Fruit fly (Drosophila melanogaster) whole organism, embryonic: ENCODE results near the gene CG31249.
A peak's percentile ranks its signal among the peaks of the same experiment; 100 is the strongest.

ENCODE experiments used
- Atf-2 ChIP-seq: fragments of 200-800 bp; sonication (Bioruptor generic); optimal IDR thresholded peaks from 2 replicates; lab custom pipeline; 2016; ENCODE audit warnings: missing biosample characterization, missing genetic modification characterization
- CG10366 ChIP-seq: fragments of 200-800 bp; sonication (Bioruptor generic); IDR thresholded peaks from 2 replicates; pipeline ENCODE4 v1.3.6; 2022; ENCODE audit warnings: missing biosample characterization, missing genetic modification characterization
- CG11456 ChIP-seq: fragments of 200-800 bp; sonication (Bioruptor generic); IDR thresholded peaks from 3 replicates; pipeline ENCODE4 v1.3.6; 2022; ENCODE audit warnings: missing biosample characterization, missing genetic modification characterization
- CG11695 ChIP-seq: fragments of 200-800 bp; sonication (Bioruptor generic); IDR thresholded peaks from 3 replicates; pipeline ENCODE4 v1.3.6; 2022; ENCODE audit warnings: missing biosample characterization, missing genetic modification characterization
- CG12219 ChIP-seq: fragments of 200-800 bp; sonication (Bioruptor generic); optimal IDR thresholded peaks from 3 replicates; lab custom pipeline; 2018; ENCODE audit warnings: missing biosample characterization, mild to moderate bottlenecking, missing genetic modification characterization
- CG12299 ChIP-seq: fragments of 200-800 bp; sonication (Bioruptor generic); optimal IDR thresholded peaks from 2 replicates; lab custom pipeline; 2018; ENCODE audit warnings: missing biosample characterization, mild to moderate bottlenecking, missing genetic modification characterization
- CG14441 ChIP-seq: fragments of 200-800 bp; sonication (Bioruptor generic); IDR thresholded peaks from 2 replicates; pipeline ENCODE4 v1.3.6; 2022; ENCODE audit warnings: missing biosample characterization, missing genetic modification characterization
- CG14667 ChIP-seq: fragments of 200-800 bp; sonication (Bioruptor generic); IDR thresholded peaks from 2 replicates; pipeline ENCODE4 v1.3.6; 2022; ENCODE audit warnings: missing biosample characterization, missing genetic modification characterization
- CG15601 ChIP-seq: fragments of 200-800 bp; sonication (Bioruptor generic); optimal IDR thresholded peaks from 3 replicates; lab custom pipeline; 2019; ENCODE audit warnings: missing biosample characterization, mild to moderate bottlenecking, missing genetic modification characterization, moderate library complexity
- CG17568 ChIP-seq: fragments of 200-800 bp; sonication (Bioruptor generic); optimal IDR thresholded peaks from 2 replicates; lab custom pipeline; 2018; ENCODE audit warnings: missing biosample characterization, mild to moderate bottlenecking, missing genetic modification characterization, moderate library complexity
- CG18011 ChIP-seq: fragments of 200-800 bp; sonication (Bioruptor generic); optimal IDR thresholded peaks from 2 replicates; lab custom pipeline; 2017; ENCODE audit warnings: missing biosample characterization, missing genetic modification characterization, mild to moderate bottlenecking, moderate library complexity, missing genotype
- CG30403 ChIP-seq: fragments of 200-800 bp; sonication (Bioruptor generic); optimal IDR thresholded peaks from 3 replicates; lab custom pipeline; 2016; ENCODE audit warnings: missing biosample characterization, missing genetic modification characterization
- CG32532 ChIP-seq: fragments of 200-800 bp; sonication (Bioruptor generic); IDR thresholded peaks from 2 replicates; pipeline ENCODE4 v1.3.6; 2022; ENCODE audit warnings: missing biosample characterization, missing genetic modification characterization
- CG3995 ChIP-seq: fragments of 200-800 bp; sonication (Bioruptor generic); optimal IDR thresholded peaks from 3 replicates; lab custom pipeline; 2016; ENCODE audit warnings: missing biosample characterization, missing genetic modification characterization
- CG6254 ChIP-seq: fragments of 200-800 bp; sonication (Bioruptor generic); optimal IDR thresholded peaks from 3 replicates; lab custom pipeline; 2017; ENCODE audit warnings: mild to moderate bottlenecking, missing biosample characterization, missing genetic modification reagents, missing genetic modification characterization
- CG7357 ChIP-seq: fragments of 200-800 bp; sonication (Bioruptor generic); IDR thresholded peaks from 3 replicates; pipeline ENCODE4 v1.3.6; 2022; ENCODE audit warnings: missing biosample characterization, missing genetic modification characterization
- CG7839 ChIP-seq: fragments of 200-800 bp; sonication (Bioruptor generic); optimal IDR thresholded peaks from 3 replicates; lab custom pipeline; 2018; ENCODE audit warnings: missing biosample characterization, mild to moderate bottlenecking, missing genetic modification characterization, moderate library complexity
- CG7987 ChIP-seq: fragments of 200-800 bp; sonication (Bioruptor generic); optimal IDR thresholded peaks from 2 replicates; lab custom pipeline; 2018; ENCODE audit warnings: missing biosample characterization, mild to moderate bottlenecking, missing genetic modification characterization, moderate library complexity
- CG8765 ChIP-seq: fragments of 200-800 bp; sonication (Bioruptor generic); IDR thresholded peaks from 2 replicates; pipeline ENCODE4 v1.3.6; 2022; ENCODE audit warnings: missing biosample characterization, missing genetic modification characterization
- CG8944 ChIP-seq: fragments of 200-800 bp; sonication (Bioruptor generic); optimal IDR thresholded peaks from 3 replicates; lab custom pipeline; 2016; ENCODE audit warnings: missing biosample characterization, missing genetic modification characterization
- CG9609 ChIP-seq: fragments of 200-800 bp; sonication (Bioruptor generic); optimal IDR thresholded peaks from 3 replicates; lab custom pipeline; 2016; ENCODE audit warnings: missing biosample characterization, missing genetic modification characterization
- Dp ChIP-seq: fragments of 200-800 bp; sonication (Bioruptor generic); optimal IDR thresholded peaks from 2 replicates; lab custom pipeline; 2018; ENCODE audit warnings: missing biosample characterization, mild to moderate bottlenecking, missing genetic modification characterization, moderate library complexity
- Dref ChIP-seq: fragments of 200-800 bp; sonication (Bioruptor generic); IDR thresholded peaks from 2 replicates; pipeline ENCODE4 v1.3.6; 2022; ENCODE audit warnings: missing biosample characterization, missing genetic modification characterization
- E2f2 ChIP-seq: fragments of 200-800 bp; sonication (Bioruptor generic); IDR thresholded peaks from 2 replicates; pipeline ENCODE4 v1.3.6; 2022; ENCODE audit warnings: missing biosample characterization, missing genetic modification characterization
- GATAe ChIP-seq: fragments of 200-800 bp; sonication (Bioruptor generic); conservative IDR thresholded peaks from 2 replicates; pipeline ENCODE4 v1.3.6; 2022; ENCODE audit warnings: missing biosample characterization, missing genetic modification characterization
- Kr ChIP-seq: fragments of 200-800 bp; sonication (Bioruptor generic); optimal IDR thresholded peaks from 2 replicates; lab custom pipeline; 2017; ENCODE audit warnings: missing biosample characterization, mild to moderate bottlenecking, missing genetic modification characterization
- Max ChIP-seq: fragments of 200-800 bp; sonication (Bioruptor generic); optimal IDR thresholded peaks from 2 replicates; lab custom pipeline; 2016; ENCODE audit warnings: missing biosample characterization, mild to moderate bottlenecking, missing genetic modification characterization
- Pdp1 ChIP-seq, 2 experiments: fragments of 200-800 bp; sonication (Bioruptor generic); optimal IDR thresholded peaks; 3 replicates each; lab custom pipeline; 2016; ENCODE audit warnings: missing biosample characterization in 2 of 2, missing genetic modification characterization in 2 of 2, mild to moderate bottlenecking in 1 of 2, moderate library complexity in 1 of 2
- Six4 ChIP-seq: fragments of 200-800 bp; sonication (Bioruptor generic); optimal IDR thresholded peaks from 2 replicates; lab custom pipeline; 2016; ENCODE audit warnings: missing biosample characterization, missing genetic modification characterization
- Tbp ChIP-seq: fragments of >200 bp; optimal IDR thresholded peaks from 2 replicates; lab custom pipeline; 2018; ENCODE audit warnings: missing biosample characterization, missing genetic modification characterization
- Vsx1 ChIP-seq: fragments of 200-800 bp; sonication (Bioruptor generic); optimal IDR thresholded peaks from 2 replicates; lab custom pipeline; 2017; ENCODE audit warnings: missing biosample characterization, mild to moderate bottlenecking, missing genetic modification characterization, missing genetic modification reagents
- aop ChIP-seq: fragments of 200-800 bp; sonication (Bioruptor generic); IDR thresholded peaks from 2 replicates; pipeline ENCODE4 v1.3.6; 2022; ENCODE audit warnings: missing biosample characterization, missing genetic modification characterization
- cas ChIP-seq: fragments of 200-800 bp; sonication (Bioruptor generic); IDR thresholded peaks from 2 replicates; pipeline ENCODE4 v1.3.6; 2022; ENCODE audit warnings: missing biosample characterization, missing genetic modification characterization
- cato ChIP-seq: fragments of 200-800 bp; sonication (Bioruptor generic); optimal IDR thresholded peaks from 2 replicates; lab custom pipeline; 2016; ENCODE audit warnings: missing biosample characterization, missing genetic modification characterization, borderline replicate concordance
- gcm ChIP-seq: fragments of 200-800 bp; sonication (Bioruptor generic); optimal IDR thresholded peaks from 2 replicates; lab custom pipeline; 2019; ENCODE audit warnings: missing biosample characterization, mild to moderate bottlenecking, missing genetic modification characterization, moderate library complexity
- knrl ChIP-seq: fragments of 200-800 bp; sonication (Bioruptor generic); IDR thresholded peaks from 3 replicates; pipeline ENCODE4 v1.3.6; 2022; ENCODE audit warnings: missing biosample characterization, missing genetic modification characterization; ENCODE audit not compliant: partially characterized antibody
- lilli ChIP-seq: fragments of 200-800 bp; sonication (Bioruptor generic); optimal IDR thresholded peaks from 3 replicates; lab custom pipeline; 2016; ENCODE audit warnings: missing biosample characterization, missing genetic modification characterization
- mld ChIP-seq: fragments of 200-800 bp; sonication (Bioruptor generic); IDR thresholded peaks from 3 replicates; pipeline ENCODE4 v1.3.6; 2022; ENCODE audit warnings: missing biosample characterization, missing genetic modification characterization; ENCODE audit not compliant: partially characterized antibody
- nau ChIP-seq: fragments of 200-800 bp; sonication (Bioruptor generic); optimal IDR thresholded peaks from 3 replicates; lab custom pipeline; 2017; ENCODE audit warnings: missing biosample characterization, mild to moderate bottlenecking, missing genetic modification characterization, missing genetic modification reagents
- onecut ChIP-seq: fragments of 200-800 bp; sonication (Bioruptor generic); IDR thresholded peaks from 2 replicates; pipeline ENCODE4 v1.3.6; 2022; ENCODE audit warnings: missing biosample characterization, missing genetic modification characterization
- otp ChIP-seq: fragments of 200-800 bp; sonication (Bioruptor generic); IDR thresholded peaks from 3 replicates; pipeline ENCODE4, ENCODE4 v1.3.6; 2022; ENCODE audit warnings: missing biosample characterization, missing genetic modification characterization
- pum ChIP-seq: fragments of 200-800 bp; sonication (Bioruptor generic); optimal IDR thresholded peaks from 2 replicates; lab custom pipeline; 2016; ENCODE audit warnings: missing biosample characterization, missing genetic modification characterization
- pzg ChIP-seq: fragments of 200-800 bp; sonication (Bioruptor generic); optimal IDR thresholded peaks from 3 replicates; lab custom pipeline; 2018; ENCODE audit warnings: missing biosample characterization, mild to moderate bottlenecking, missing genetic modification characterization, moderate library complexity
- row ChIP-seq: fragments of 200-800 bp; sonication (Bioruptor generic); IDR thresholded peaks from 3 replicates; pipeline ENCODE4 v1.3.6; 2022; ENCODE audit warnings: missing biosample characterization, missing genetic modification characterization
- shn ChIP-seq: fragments of 200-800 bp; sonication (Bioruptor generic); optimal IDR thresholded peaks from 3 replicates; lab custom pipeline; 2016; ENCODE audit warnings: missing biosample characterization, missing genetic modification characterization
- slou ChIP-seq: fragments of 200-800 bp; sonication (Bioruptor generic); optimal IDR thresholded peaks from 3 replicates; lab custom pipeline; 2016; ENCODE audit warnings: missing biosample characterization, missing genetic modification characterization
- sna ChIP-seq: fragments of 200-800 bp; sonication (Bioruptor generic); IDR thresholded peaks from 2 replicates; pipeline ENCODE4 v1.3.6; 2022; ENCODE audit warnings: missing biosample characterization, missing genetic modification characterization; ENCODE audit not compliant: partially characterized antibody
- twi ChIP-seq: fragments of 200-800 bp; optimal IDR thresholded peaks from 2 replicates; lab custom pipeline; 2019; ENCODE audit warnings: missing biosample characterization, mild to moderate bottlenecking, missing genetic modification characterization, moderate library complexity
- yki ChIP-seq: fragments of >200 bp; optimal IDR thresholded peaks from 3 replicates; lab custom pipeline; 2018

Gene CG31249

DNA sequence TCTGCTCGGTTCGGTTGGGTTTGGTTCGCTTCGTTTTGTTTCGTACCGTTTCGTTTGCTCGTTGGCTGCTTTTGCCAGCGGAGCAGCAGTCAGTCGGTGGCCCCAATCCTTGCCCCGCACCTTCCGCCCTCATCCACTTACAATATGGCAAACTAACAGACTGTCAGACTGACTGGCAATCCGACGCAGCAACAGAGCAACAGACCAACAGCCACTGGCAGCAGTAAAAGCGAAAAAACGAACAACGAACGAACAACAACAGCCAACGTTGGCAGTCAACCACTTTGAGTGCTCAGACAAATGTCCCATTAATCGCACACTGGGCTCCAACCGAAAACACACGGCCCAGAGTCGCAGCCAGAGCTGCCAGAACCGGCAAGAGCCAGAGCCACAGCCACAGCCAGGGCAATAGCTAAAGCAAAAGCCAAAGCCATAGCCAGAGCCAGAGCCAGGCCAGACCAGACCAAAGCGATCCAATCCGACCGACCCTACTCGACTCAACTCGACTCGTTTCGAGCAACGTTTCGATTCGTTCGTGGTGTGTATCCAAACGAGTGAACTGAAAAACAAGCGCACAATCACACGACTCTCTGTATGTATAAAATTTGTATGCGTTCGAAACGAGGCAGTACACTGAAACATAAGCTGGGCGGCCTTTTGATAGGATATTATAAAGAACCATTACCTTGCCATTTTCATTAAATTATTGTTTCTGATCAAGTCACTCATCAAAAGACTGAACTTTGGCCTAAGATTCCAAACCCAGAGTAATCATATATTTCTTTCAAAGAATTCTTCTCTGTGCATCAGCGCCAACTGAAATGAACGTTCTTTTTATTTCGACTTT, 17.0 kb upstream of the CG31249 start (continued):
- TF ChIP-seq lilli (GFP tag; lab: Kevin White, UChicago) (peak; percentile 99), CG8765 (GFP tag; lab: Robert Waterston, UW) (peak; percentile 96), CG14441 (GFP tag; lab: Robert Waterston, UW) (peak; percentile 99), Max (GFP tag; lab: Kevin White, UChicago) (peak; percentile 99), CG15601 (tag; lab: Kevin White, UChicago) (peak; percentile 96), Six4 (GFP tag; lab: Kevin White, UChicago) (peak; percentile 99), cato (GFP tag; lab: Kevin White, UChicago) (peak; percentile 99), shn (GFP tag; lab: Kevin White, UChicago) (peak; percentile 99), CG11695 (GFP tag; lab: Robert Waterston, UW) (peak; percentile 99), CG12299 (tag; lab: Kevin White, UChicago) (peak; percentile 96), aop (peak; percentile 93), CG17568 (GFP tag; lab: Kevin White, UChicago) (peak; percentile 98), CG8944 (GFP tag; lab: Kevin White, UChicago) (peak; percentile 99), knrl (GFP tag; lab: Robert Waterston, UW) (no peak), CG30403 (GFP tag; lab: Kevin White, UChicago) (peak; percentile 100), slou (GFP tag; lab: Kevin White, UChicago) (peak; percentile 99), Tbp (GFP tag; lab: Kevin White, UChicago) (no peak), row (peak; percentile 99), CG7839 (peak; percentile 99), pum (GFP tag; lab: Kevin White, UChicago) (peak; percentile 99), Vsx1 (GFP tag; lab: Kevin White, UChicago) (peak; percentile 98), yki (no peak), nau (peak; percentile 99), Dref (GFP tag; lab: Robert Waterston, UW) (peak; percentile 39), Dp (GFP tag; lab: Kevin White, UChicago) (peak; percentile 31), CG3995 (GFP tag; lab: Kevin White, UChicago) (peak; percentile 82), otp (GFP tag; lab: Robert Waterston, UW) (peak; percentile 99), CG11456 (GFP tag; lab: Robert Waterston, UW) (peak; percentile 99), CG14667 (GFP tag; lab: Robert Waterston, UW) (peak; percentile 99), mld (no peak), CG6254 (GFP tag; lab: Kevin White, UChicago) (peak; percentile 98), Pdp1 (GFP tag; optimal IDR thresholded peaks at IDR 0.05; lab: Kevin White, UChicago) (peak; percentile 98 to 99), CG10366 (GFP tag; lab: Robert Waterston, UW) (peak; percentile 99), E2f2 (GFP tag; lab: Robert Waterston, UW) (peak; percentile 89), CG18011 (GFP tag; lab: Kevin White, UChicago) (peak; percentile 93), twi (tag; lab: Kevin White, UChicago) (peak; percentile 92), pzg (GFP tag; lab: Kevin White, UChicago) (peak; percentile 25), cas (GFP tag; lab: Robert Waterston, UW) (peak; percentile 97), CG32532 (GFP tag; lab: Robert Waterston, UW) (peak; percentile 99), CG9609 (GFP tag; lab: Kevin White, UChicago) (peak; percentile 99), CG7357 (peak; percentile 96), onecut (peak; percentile 97), gcm (GFP tag; lab: Kevin White, UChicago) (peak; percentile 99), CG7987 (GFP tag; lab: Kevin White, UChicago) (peak; percentile 94), sna (no peak; the same call in 1 of the 2 replicates), CG12219 (GFP tag; lab: Kevin White, UChicago) (peak; percentile 99), Kr (peak; percentile 19), Atf-2 (peak; percentile 99), GATAe (peak; percentile 97)
